Worm (Caenorhabditis elegans) whole organism, L2 larva: Measurements from ENCODE around the gene K05G3.2.

ENCODE experiments used
- ama-1 ChIP-seq: fragments of 150-350 bp; optimal IDR thresholded peaks from 2 replicates; lab custom pipeline; 2018; ENCODE audit warnings: inconsistent platforms
- ceh-16 ChIP-seq: fragments of 150-350 bp; optimal IDR thresholded peaks from 2 replicates; lab custom pipeline; 2014; ENCODE audit warnings: missing biosample characterization, missing genetic modification characterization
- ceh-82 ChIP-seq: fragments of 150-350 bp; optimal IDR thresholded peaks from 2 replicates; lab custom pipeline; 2014; ENCODE audit warnings: missing biosample characterization, missing genetic modification characterization
- fos-1 ChIP-seq: fragments of 150-350 bp; optimal IDR thresholded peaks from 2 replicates; lab custom pipeline; 2014; ENCODE audit warnings: missing biosample characterization, missing genetic modification characterization
- lin-13 ChIP-seq: fragments of 150-350 bp; optimal IDR thresholded peaks from 2 replicates; lab custom pipeline; 2014; ENCODE audit warnings: missing biosample characterization, missing genetic modification reagents, missing genetic modification characterization
- lsy-2 ChIP-seq, 2 experiments: fragments of 150-350 bp in 1 of 2; sonication (generic microtip) in 1 of 2; optimal IDR thresholded peaks; 2 replicates each; lab custom pipeline; 2014 to 2017; ENCODE audit warnings: missing biosample characterization in 2 of 2, missing genetic modification characterization in 2 of 2
- mbf-1 ChIP-seq: sonication (generic microtip); optimal IDR thresholded peaks from 2 replicates; lab custom pipeline; 2017; ENCODE audit warnings: missing biosample characterization, missing genetic modification characterization
- nhr-11 ChIP-seq: fragments of 150-350 bp; optimal IDR thresholded peaks from 2 replicates; lab custom pipeline; 2014; ENCODE audit warnings: missing biosample characterization, missing genetic modification characterization
- nhr-237 ChIP-seq: fragments of 150-350 bp; optimal IDR thresholded peaks from 2 replicates; lab custom pipeline; 2014; ENCODE audit warnings: missing biosample characterization, missing genetic modification characterization
- nhr-25 ChIP-seq: fragments of 150-350 bp; sonication (generic microtip); optimal IDR thresholded peaks from 3 replicates; lab custom pipeline; 2014; ENCODE audit warnings: missing biosample characterization, missing genetic modification characterization
- sma-3 ChIP-seq: sonication (generic microtip); optimal IDR thresholded peaks from 2 replicates; lab custom pipeline; 2016; ENCODE audit warnings: missing genetic modification reagents, missing genetic modification characterization, missing compliant biosample characterization
- unc-39 ChIP-seq: fragments of 150-350 bp; optimal IDR thresholded peaks from 2 replicates; lab custom pipeline; 2014; ENCODE audit warnings: missing biosample characterization, missing genetic modification characterization

DNA sequence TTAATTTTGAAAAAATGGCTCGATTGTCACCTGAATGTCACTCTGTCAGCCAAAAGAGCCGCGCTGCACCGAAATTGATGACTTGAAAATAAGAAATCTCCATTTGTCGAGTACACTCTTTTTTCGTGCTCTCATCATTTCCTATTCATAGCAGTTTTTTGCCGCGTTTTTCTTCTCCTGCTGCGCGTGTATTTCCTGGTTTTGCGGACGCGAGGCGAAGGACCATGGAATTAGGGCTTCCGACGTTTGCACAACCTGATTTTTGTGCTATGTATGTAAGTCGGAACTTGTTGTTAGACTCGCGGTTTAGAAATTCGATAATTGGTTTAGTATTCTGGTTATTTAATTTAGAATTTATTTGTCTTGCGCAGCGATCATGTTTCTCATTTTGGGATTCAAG is 14.5 kb upstream of the K05G3.2 start:
- no peak for TF ChIP-seq nhr-25
- no peak for TF ChIP-seq lin-13 (GFP tag; lab: Kevin White, UChicago)
- no peak for TF ChIP-seq mbf-1 (tag; lab: Kevin White, UChicago)
- no peak for TF ChIP-seq lsy-2 (tag; optimal IDR thresholded peaks at IDR 0.05; lab: Kevin White, UChicago)
- TF ChIP-seq ceh-16 (tag; lab: Kevin White, UChicago), result no peak
- no peak for TF ChIP-seq sma-3 (GFP tag; lab: Kevin White, UChicago)
- no peak for TF ChIP-seq unc-39
- no peak for TF ChIP-seq fos-1
- TF ChIP-seq nhr-11 (tag; lab: Kevin White, UChicago), result no peak
- TF ChIP-seq nhr-237, result no peak
- TF ChIP-seq ama-1, result no peak
- TF ChIP-seq ceh-82, result no peak
